Worm (Caenorhabditis elegans): ENCODE measurements around the gene glt-6.

The glt-6 gene

DNA sequence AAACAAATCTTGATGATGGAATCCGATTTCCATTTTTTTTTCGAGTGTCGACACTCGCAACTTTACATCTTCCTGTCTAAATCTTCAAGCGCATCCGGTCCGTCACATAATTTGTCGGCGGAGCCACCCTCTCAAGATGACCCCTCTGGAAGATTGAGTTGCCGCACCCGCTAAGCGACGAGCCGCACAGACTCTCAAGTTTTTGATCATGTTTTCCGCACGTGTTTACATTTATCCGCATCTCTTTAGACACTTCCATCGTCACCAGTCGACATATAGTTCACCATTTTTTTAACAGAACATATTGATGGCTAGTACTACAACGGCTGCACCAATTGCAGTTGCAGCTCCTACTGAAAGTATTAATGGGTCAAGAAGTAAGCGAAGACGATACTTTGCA lies 12.0 kb upstream of the glt-6 start, which contains the start of gene F55G1.1:
Gene F55G1.1 (plus strand): TSS at position 301 of the 400 bp plus-strand sequence.
- no peak for TF ChIP-seq ceh-22 (tag; optimal IDR thresholded peaks at IDR 0.05)
- no peak for TF ChIP-seq unc-3 (GFP tag; conservative IDR thresholded peaks at IDR 0.05)
- TF ChIP-seq unc-3 (tag; optimal IDR thresholded peaks at IDR 0.05) = no peak
- TF ChIP-seq C38D4.7 (GFP tag; optimal IDR thresholded peaks at IDR 0.05) = no peak
- no peak for TF ChIP-seq hlh-13 (GFP tag; optimal IDR thresholded peaks at IDR 0.05)
- TF ChIP-seq ceh-30 (tag; optimal IDR thresholded peaks at IDR 0.05) = no peak
- no peak for TF ChIP-seq gmeb-2 (tag; optimal IDR thresholded peaks at IDR 0.05)
- TF ChIP-seq fax-1 (tag; optimal IDR thresholded peaks at IDR 0.05) = no peak

DNA sequence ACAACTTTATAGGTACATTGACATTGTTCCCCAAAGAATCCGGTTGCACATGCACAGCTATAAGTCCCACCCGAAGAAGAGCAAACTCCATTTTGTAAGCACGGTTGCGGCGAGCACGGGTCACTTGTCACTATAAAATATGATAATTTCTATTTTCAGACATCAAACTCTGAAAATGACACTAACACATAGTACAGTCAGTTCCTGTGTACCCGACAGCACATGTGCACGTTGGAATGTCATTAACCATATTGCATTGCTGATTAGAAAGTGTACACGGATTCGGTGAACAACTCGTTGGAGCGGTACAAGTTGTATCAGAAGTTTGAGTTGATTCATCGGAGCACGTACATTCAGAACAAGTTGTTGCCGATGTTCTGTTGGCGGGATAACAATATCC lies 6.2 kb upstream of the glt-6 start:
- TF ChIP-seq che-1 (tag; optimal IDR thresholded peaks at IDR 0.05) = no peak
- TF ChIP-seq K02D7.2 (tag; optimal IDR thresholded peaks at IDR 0.05) = no peak
- no peak for TF ChIP-seq syd-9 (tag; optimal IDR thresholded peaks at IDR 0.05)
- TF ChIP-seq Y22D7AL.16 (tag; optimal IDR thresholded peaks at IDR 0.05) = no peak
- no peak for TF ChIP-seq gmeb-2 (tag; optimal IDR thresholded peaks at IDR 0.05)
- TF ChIP-seq ceh-19 (GFP tag; optimal IDR thresholded peaks at IDR 0.05) = no peak
- no peak for TF ChIP-seq elt-2 (tag; optimal IDR thresholded peaks at IDR 0.05)
- no peak for TF ChIP-seq ahr-1 (tag; optimal IDR thresholded peaks at IDR 0.05)
- no peak for TF ChIP-seq F13H6.1 (tag; optimal IDR thresholded peaks at IDR 0.05)
- TF ChIP-seq ceh-24 (tag; optimal IDR thresholded peaks at IDR 0.05) = no peak
- TF ChIP-seq fkh-6 (tag; optimal IDR thresholded peaks at IDR 0.05) = no peak
- no peak for TF ChIP-seq C08G9.2 (tag; optimal IDR thresholded peaks at IDR 0.05)
- no peak for TF ChIP-seq ref-2 (tag; optimal IDR thresholded peaks at IDR 0.05)
- no peak for TF ChIP-seq fkh-10 (GFP tag; optimal IDR thresholded peaks at IDR 0.05)
- no peak for TF ChIP-seq pha-4 (tag; optimal IDR thresholded peaks at IDR 0.05)

DNA sequence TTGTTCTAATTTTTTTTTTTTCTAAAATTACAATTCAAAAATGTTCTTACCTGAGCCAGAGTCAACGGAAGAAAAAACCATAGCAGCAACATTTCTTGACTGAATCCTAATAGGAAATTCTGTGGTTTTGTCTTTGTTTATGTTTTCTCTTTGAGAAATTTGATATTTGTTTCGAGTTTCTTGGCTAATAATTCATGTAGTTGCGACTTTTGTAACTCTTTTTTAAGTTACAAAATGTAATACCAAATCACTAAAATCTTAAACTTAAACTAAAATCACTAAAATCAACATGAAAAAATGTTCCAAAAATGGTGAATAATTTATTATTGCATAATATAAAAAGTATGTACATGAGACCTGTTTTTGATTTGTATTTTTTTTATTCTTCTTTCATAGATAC lies 5.7 kb upstream of the glt-6 start, which contains the start of gene egas-4:
Gene egas-4 (minus strand): TSS at position 101 of the 400 bp plus-strand sequence.
- TF ChIP-seq unc-55 (GFP tag; optimal IDR thresholded peaks at IDR 0.05) = no peak
- TF ChIP-seq ceh-22 (tag; optimal IDR thresholded peaks at IDR 0.05) = no peak
- no peak for TF ChIP-seq Y22D7AL.16 (tag; optimal IDR thresholded peaks at IDR 0.05)
- TF ChIP-seq ceh-6 (GFP tag; optimal IDR thresholded peaks at IDR 0.05) = no peak

DNA sequence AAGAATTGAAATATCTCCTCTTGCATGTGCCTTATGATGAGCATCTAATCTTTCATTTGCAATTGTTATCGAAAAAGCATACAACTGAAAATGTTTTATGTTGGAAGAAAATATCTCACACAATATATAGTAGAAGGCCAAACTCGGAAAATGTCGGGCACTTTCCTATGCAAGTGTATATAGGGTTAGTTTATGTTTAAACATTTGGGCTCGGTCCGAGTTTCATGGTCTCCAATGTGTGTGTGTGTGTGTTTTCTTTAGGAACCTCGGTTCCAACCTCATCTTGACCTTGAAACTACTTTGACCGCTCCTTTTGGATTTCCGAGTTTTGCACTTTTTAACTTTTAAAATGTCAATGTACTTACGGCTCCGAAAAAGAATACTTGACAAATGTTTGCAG lies 4.1 kb upstream of the glt-6 start:
- no peak for TF ChIP-seq hlh-30 (tag; optimal IDR thresholded peaks at IDR 0.05; ENCODE audit: insufficient read depth)
- no peak for TF ChIP-seq ceh-31 (tag; optimal IDR thresholded peaks at IDR 0.05)
- no peak for TF ChIP-seq ceh-30 (tag; optimal IDR thresholded peaks at IDR 0.05)
- TF ChIP-seq pros-1 (tag; optimal IDR thresholded peaks at IDR 0.05) = no peak
- TF ChIP-seq npax-4 (tag; optimal IDR thresholded peaks at IDR 0.05) = no peak
- no peak for TF ChIP-seq ceh-2 (tag; optimal IDR thresholded peaks at IDR 0.05)
- TF ChIP-seq ceh-19 (GFP tag; optimal IDR thresholded peaks at IDR 0.05) = no peak
- TF ChIP-seq gmeb-2 (tag; optimal IDR thresholded peaks at IDR 0.05) = no peak

DNA sequence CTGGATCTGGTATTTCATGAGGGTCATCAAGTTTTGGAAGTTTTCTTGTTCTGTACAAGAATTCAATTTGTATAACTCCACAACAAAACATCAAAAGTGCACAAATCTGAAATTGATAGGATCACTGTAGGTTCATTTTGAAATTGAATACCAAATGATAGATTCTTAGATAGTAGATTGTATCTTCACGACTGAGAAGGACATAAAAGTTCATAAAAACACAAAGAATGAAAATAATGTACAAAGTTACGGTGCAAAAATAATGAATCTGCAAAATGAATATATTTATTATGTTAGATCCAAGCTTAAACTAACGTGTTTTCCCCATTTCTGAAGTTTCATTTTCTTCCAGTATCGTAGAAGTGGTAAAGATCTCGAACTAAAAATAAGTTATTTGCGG lies 2.5 kb upstream of the glt-6 start:
- TF ChIP-seq T23F11.4 (GFP tag; optimal IDR thresholded peaks at IDR 0.05) (no peak), pros-1 (tag; optimal IDR thresholded peaks at IDR 0.05) (no peak), nfya-1 (tag; optimal IDR thresholded peaks at IDR 0.05) (no peak), ceh-2 (tag; optimal IDR thresholded peaks at IDR 0.05) (no peak), ceh-22 (tag; optimal IDR thresholded peaks at IDR 0.05) (no peak), C08G9.2 (tag; optimal IDR thresholded peaks at IDR 0.05) (no peak), ceh-45 (GFP tag; IDR thresholded peaks at IDR 0.05) (no peak), gmeb-2 (tag; optimal IDR thresholded peaks at IDR 0.05) (no peak), pag-3 (tag; optimal IDR thresholded peaks at IDR 0.05; ENCODE audit: borderline replicate concordance) (no peak), mec-3 (tag; optimal IDR thresholded peaks at IDR 0.05; ENCODE audit: borderline replicate concordance) (no peak), lin-11 (tag; optimal IDR thresholded peaks at IDR 0.05) (no peak), hlh-13 (GFP tag; optimal IDR thresholded peaks at IDR 0.05) (no peak)

Measured in whole organism, late embryonic.